Fruit fly (Drosophila melanogaster): ENCODE data around the gene eIF4E4.

eIF4E4 gene

DNA sequence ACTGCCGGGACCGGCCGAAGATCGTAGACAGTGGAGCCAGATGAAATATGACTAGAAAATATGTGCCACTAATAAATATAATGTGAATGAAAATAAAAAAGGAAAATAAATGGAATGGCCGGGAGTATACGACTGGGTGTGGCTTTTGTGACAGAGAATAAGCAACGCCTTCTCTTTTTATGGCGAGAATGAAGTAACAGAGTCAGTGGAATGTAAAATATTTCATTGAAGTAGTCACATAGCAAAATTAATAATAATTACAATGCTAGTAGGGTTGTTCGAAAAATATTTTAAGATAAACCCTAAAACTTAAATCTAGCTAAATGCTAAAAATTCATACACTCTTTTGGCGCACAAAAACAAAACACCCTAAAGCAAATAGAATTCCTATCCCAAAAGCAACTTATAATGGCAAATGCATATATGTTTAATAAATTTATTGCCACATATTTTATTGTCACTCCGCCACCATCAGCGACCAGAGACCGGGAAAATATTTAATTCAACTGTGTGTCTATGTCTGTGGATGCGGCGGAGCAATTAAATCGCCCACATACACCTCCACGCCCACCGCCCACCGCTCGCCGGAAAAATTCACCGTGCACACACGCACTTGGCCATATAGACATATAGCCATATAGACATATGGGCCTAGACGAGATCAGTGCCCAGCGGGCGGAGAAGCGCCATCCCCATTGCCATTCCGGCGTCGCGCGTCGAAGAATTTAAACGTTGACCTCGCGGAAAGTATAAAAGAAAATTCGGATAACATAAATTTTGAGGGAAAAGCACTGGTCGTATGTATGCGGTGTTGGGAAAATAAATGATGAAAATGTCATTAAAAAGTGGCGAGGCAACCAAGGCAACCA, 41.5 kb upstream of the eIF4E4 start (continued):
- TF ChIP-seq Asciz (GFP tag; optimal IDR thresholded peaks at IDR 0.05) (peak; percentile 16), Rfx (GFP tag; IDR thresholded peaks at IDR 0.05) (peak; percentile 46), Side (GFP tag; optimal IDR thresholded peaks at IDR 0.05) (no peak)

DNA sequence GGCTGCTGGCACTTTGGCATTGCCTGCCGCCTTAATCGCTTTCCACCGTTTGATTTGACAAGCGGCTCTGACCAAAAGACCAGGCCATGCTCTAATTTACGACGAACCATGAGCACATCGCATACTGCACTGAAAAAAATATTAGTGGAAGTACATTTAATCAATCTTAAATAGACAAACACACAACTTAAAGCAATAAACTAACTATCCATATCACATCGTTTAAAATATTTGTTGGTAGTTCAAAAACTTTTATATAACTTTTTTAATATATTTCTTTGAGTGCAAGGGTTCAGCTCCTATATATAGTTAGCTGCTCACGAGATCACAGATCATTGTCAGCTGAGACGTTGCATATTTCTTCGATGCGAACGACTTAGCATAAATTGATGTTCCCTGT, 40.4 kb upstream of the eIF4E4 start:
- TF ChIP-seq Eip74EF (GFP tag; optimal IDR thresholded peaks at IDR 0.05) = peak in 1 of 2 experiments; percentile 67
- peak; percentile 53; the same call in 2 of the 3 replicates for TF ChIP-seq CG11695 (GFP tag; IDR thresholded peaks at IDR 0.05)
- no peak for TF ChIP-seq Hmr (GFP tag; optimal IDR thresholded peaks at IDR 0.05)
- peak; percentile 47 for TF ChIP-seq CG1603 (tag; optimal IDR thresholded peaks at IDR 0.05)
- peak; percentile 44; the same call in 1 of the 2 replicates for TF ChIP-seq slbo (GFP tag; IDR thresholded peaks at IDR 0.05)
- TF ChIP-seq Sry-δ (GFP tag; optimal IDR thresholded peaks at IDR 0.05) = no peak
- TF ChIP-seq row (GFP tag; IDR thresholded peaks at IDR 0.05) = peak; percentile 75
- peak; percentile 44 for TF ChIP-seq Antp (GFP tag; optimal IDR thresholded peaks at IDR 0.05)
- TF ChIP-seq Dll (GFP tag; IDR thresholded peaks at IDR 0.05; ENCODE audit: partially characterized antibody) = no peak
- peak; percentile 65 for TF ChIP-seq Xbp1 (GFP tag; optimal IDR thresholded peaks at IDR 0.05)
- TF ChIP-seq Atf6 (GFP tag; IDR thresholded peaks at IDR 0.05) = peak; percentile 35; the same call in 1 of the 2 replicates
- TF ChIP-seq CG10209 (GFP tag; optimal IDR thresholded peaks at IDR 0.05) = peak; percentile 53
- TF ChIP-seq gem (tag; optimal IDR thresholded peaks at IDR 0.05) = peak; percentile 75
- TF ChIP-seq Hr78 (GFP tag; optimal IDR thresholded peaks at IDR 0.05) = peak in 1 of 2 experiments; percentile 64
- peak; percentile 78 for TF ChIP-seq CG6689 (GFP tag; IDR thresholded peaks at IDR 0.05)
- peak; percentile 31 for TF ChIP-seq CG1529 (GFP tag; optimal IDR thresholded peaks at IDR 0.05)
- TF ChIP-seq Scr (GFP tag; IDR thresholded peaks at IDR 0.05; ENCODE audit: partially characterized antibody) = no peak
- TF ChIP-seq Nf-YA (GFP tag; IDR thresholded peaks at IDR 0.05) = peak; percentile 54
- peak; percentile 65 for TF ChIP-seq CG10366 (GFP tag; IDR thresholded peaks at IDR 0.05)
- peak; percentile 69 for TF ChIP-seq Sox100B (GFP tag; optimal IDR thresholded peaks at IDR 0.05)
- peak; percentile 20 for TF ChIP-seq CG15514 (GFP tag; optimal IDR thresholded peaks at IDR 0.05)
- TF ChIP-seq HmgD (GFP tag; optimal IDR thresholded peaks at IDR 0.05) = no peak
- peak; percentile 16 for TF ChIP-seq mirr (GFP tag; optimal IDR thresholded peaks at IDR 0.05)
- peak; percentile 73 for TF ChIP-seq CG18262 (tag; optimal IDR thresholded peaks at IDR 0.05)
- peak; percentile 37 for TF ChIP-seq CG18619 (GFP tag; optimal IDR thresholded peaks at IDR 0.05)
- TF ChIP-seq Chrac-16 (GFP tag; optimal IDR thresholded peaks at IDR 0.05) = peak; percentile 9
- TF ChIP-seq CG9817 (tag; optimal IDR thresholded peaks at IDR 0.05) = peak; percentile 50
- TF ChIP-seq CG10654 (GFP tag; optimal IDR thresholded peaks at IDR 0.05) = peak; percentile 42
- peak; percentile 61 for TF ChIP-seq CG32772 (GFP tag; IDR thresholded peaks at IDR 0.05)
- TF ChIP-seq D19A (tag; optimal IDR thresholded peaks at IDR 0.05) = peak; percentile 61
- TF ChIP-seq CG15479 (GFP tag; optimal IDR thresholded peaks at IDR 0.05) = no peak
- no peak for TF ChIP-seq nerfin-2 (GFP tag; IDR thresholded peaks at IDR 0.05; ENCODE audit: partially characterized antibody)
- peak; percentile 58 for TF ChIP-seq Ada2b (GFP tag; IDR thresholded peaks at IDR 0.05)
- TF ChIP-seq CG5953 (GFP tag; IDR thresholded peaks at IDR 0.05) = 0 out of 2 replicates have a peak, but pooled peaks have one; percentile 18
- TF ChIP-seq tin (GFP tag; optimal IDR thresholded peaks at IDR 0.05) = peak; percentile 58
- peak; percentile 69 for TF ChIP-seq nau (GFP tag; optimal IDR thresholded peaks at IDR 0.05)
- no peak for TF ChIP-seq nom (GFP tag; optimal IDR thresholded peaks at IDR 0.05)
- no peak for TF ChIP-seq hbn (GFP tag; IDR thresholded peaks at IDR 0.05; ENCODE audit: partially characterized antibody)
- peak; percentile 92 for TF ChIP-seq Ets65A (GFP tag)
- peak; percentile 75 for TF ChIP-seq CG10979 (tag; optimal IDR thresholded peaks at IDR 0.05)
- peak; percentile 74 for TF ChIP-seq phol (tag; optimal IDR thresholded peaks at IDR 0.05)
- TF ChIP-seq odd (GFP tag; optimal IDR thresholded peaks at IDR 0.05) = peak; percentile 64
- TF ChIP-seq CG31441 (GFP tag; IDR thresholded peaks at IDR 0.05) = peak; percentile 74

Measured in whole organism, embryonic.